Worm (Caenorhabditis elegans) whole organism, early embryonic: ENCODE measurements around the gene W09C2.9.

Experiments used
- B0310.2 ChIP-seq: sonication (generic microtip); optimal IDR thresholded peaks from 2 replicates; lab custom pipeline; 2016; ENCODE audit warnings: mild to moderate bottlenecking, missing genetic modification characterization, missing compliant biosample characterization
- F13C5.2 ChIP-seq: sonication (generic microtip); optimal IDR thresholded peaks from 2 replicates; lab custom pipeline; 2017; ENCODE audit warnings: mild to moderate bottlenecking, missing genetic modification characterization, inconsistent platforms, missing compliant biosample characterization
- aly-1 ChIP-seq: sonication (generic microtip); optimal IDR thresholded peaks from 2 replicates; lab custom pipeline; 2016; ENCODE audit warnings: missing genetic modification characterization, missing compliant biosample characterization
- ama-1 ChIP-seq: fragments of 150-350 bp; optimal IDR thresholded peaks from 2 replicates; lab custom pipeline; 2014
- ceh-13 ChIP-seq: fragments of 200-800 bp; sonication (Bioruptor generic); optimal IDR thresholded peaks from 2 replicates; lab custom pipeline; 2018; ENCODE audit warnings: mild to moderate bottlenecking, missing genetic modification characterization, missing compliant biosample characterization
- flt-1 ChIP-seq: fragments of 200-800 bp; sonication (Bioruptor generic); IDR thresholded peaks from 2 replicates; pipeline ENCODE4 v1.3.6; 2022; ENCODE audit warnings: missing genetic modification characterization, missing compliant biosample characterization
- hmbx-1 ChIP-seq: sonication (generic microtip); optimal IDR thresholded peaks from 2 replicates; lab custom pipeline; 2016; ENCODE audit warnings: mild to moderate bottlenecking, missing genetic modification characterization, missing compliant biosample characterization
- hnd-1 ChIP-seq: sonication (generic microtip); optimal IDR thresholded peaks from 2 replicates; lab custom pipeline; 2016; ENCODE audit warnings: missing genetic modification characterization, missing compliant biosample characterization
- pes-1 ChIP-seq: fragments of 200-800 bp; sonication (Bioruptor generic); IDR thresholded peaks from 2 replicates; pipeline ENCODE4 v1.3.6; 2022; ENCODE audit warnings: missing genetic modification reagents, missing genetic modification characterization, missing compliant biosample characterization
- scrt-1 ChIP-seq: fragments of 200-800 bp; sonication (Bioruptor generic); IDR thresholded peaks from 2 replicates; pipeline ENCODE4 v1.3.6; 2022; ENCODE audit warnings: missing genetic modification characterization, missing compliant biosample characterization
- tbx-11 ChIP-seq: fragments of 200-800 bp; sonication (Bioruptor generic); IDR thresholded peaks from 2 replicates; pipeline ENCODE4 v1.3.6; 2022; ENCODE audit warnings: missing genetic modification characterization, missing compliant biosample characterization
- tbx-37 ChIP-seq: fragments of 200-800 bp; sonication (Bioruptor generic); conservative IDR thresholded peaks from 2 replicates; pipeline ENCODE4 v1.3.6; 2022; ENCODE audit warnings: missing genetic modification reagents, missing genetic modification characterization, missing compliant biosample characterization
- tra-4 ChIP-seq: sonication (generic microtip); optimal IDR thresholded peaks from 2 replicates; lab custom pipeline; 2017; ENCODE audit warnings: missing genetic modification characterization, missing compliant biosample characterization

- TF ChIP-seq tra-4 (no peak), F13C5.2 (tag; lab: Kevin White, UChicago) (no peak), scrt-1 (no peak), flt-1 (GFP tag; lab: Robert Waterston, UW) (no peak), ama-1 (lab: Kevin White, UChicago) (no peak), tbx-37 (GFP tag; lab: Robert Waterston, UW) (no peak), hnd-1 (tag; lab: Kevin White, UChicago) (no peak), pes-1 (GFP tag; lab: Robert Waterston, UW) (no peak), aly-1 (tag; lab: Kevin White, UChicago) (no peak), hmbx-1 (tag; lab: Kevin White, UChicago) (no peak), ceh-13 (GFP tag; lab: Kevin White, UChicago) (no peak), B0310.2 (no peak), tbx-11 (GFP tag; lab: Robert Waterston, UW) (no peak)
Observed at ce11 chrIV:9609095-9609494, 14.1 kb downstream of the W09C2.9 start.
